Fruit fly (Drosophila melanogaster) whole organism, embryonic: ENCODE results near the gene CG13989.

Experiments used
- Antp ChIP-seq: fragments of 200-800 bp; sonication (Bioruptor generic); optimal IDR thresholded peaks from 3 replicates; lab custom pipeline; 2016; ENCODE audit warnings: missing biosample characterization, missing genetic modification characterization
- CG10147 ChIP-seq: fragments of 200-800 bp; sonication (Bioruptor generic); optimal IDR thresholded peaks from 2 replicates; lab custom pipeline; 2019; ENCODE audit warnings: missing biosample characterization, mild to moderate bottlenecking, missing genetic modification characterization, moderate library complexity
- CG10274 ChIP-seq: fragments of 200-800 bp; sonication (Bioruptor generic); optimal IDR thresholded peaks from 3 replicates; lab custom pipeline; 2017; ENCODE audit warnings: missing biosample characterization, mild to moderate bottlenecking, missing genetic modification characterization
- CG10565 ChIP-seq: fragments of 200-800 bp; sonication (Bioruptor generic); optimal IDR thresholded peaks from 3 replicates; lab custom pipeline; 2016; ENCODE audit warnings: missing biosample characterization, mild to moderate bottlenecking, missing genetic modification characterization
- CG11723 ChIP-seq: fragments of 200-800 bp; sonication (Bioruptor generic); optimal IDR thresholded peaks from 2 replicates; lab custom pipeline; 2017; ENCODE audit warnings: missing biosample characterization, mild to moderate bottlenecking, missing genetic modification characterization
- CG12769 ChIP-seq: fragments of 200-800 bp; sonication (Bioruptor generic); optimal IDR thresholded peaks from 2 replicates; lab custom pipeline; 2019; ENCODE audit warnings: missing biosample characterization, mild to moderate bottlenecking, missing genetic modification characterization, moderate library complexity
- CG13287 ChIP-seq: fragments of 200-800 bp; sonication (Bioruptor generic); IDR thresholded peaks from 2 replicates; pipeline ENCODE4 v1.3.6; 2022; ENCODE audit warnings: missing biosample characterization, missing genetic modification characterization; ENCODE audit not compliant: partially characterized antibody
- CG15514 ChIP-seq: fragments of 200-800 bp; sonication (Bioruptor generic); optimal IDR thresholded peaks from 3 replicates; lab custom pipeline; 2017; ENCODE audit warnings: missing biosample characterization, missing genetic modification characterization, mild to moderate bottlenecking, moderate library complexity, missing genetic modification reagents
- CG15601 ChIP-seq: fragments of 200-800 bp; sonication (Bioruptor generic); optimal IDR thresholded peaks from 3 replicates; lab custom pipeline; 2019; ENCODE audit warnings: missing biosample characterization, mild to moderate bottlenecking, missing genetic modification characterization, moderate library complexity
- CG33557 ChIP-seq: fragments of 200-800 bp; sonication (Bioruptor generic); optimal IDR thresholded peaks from 2 replicates; lab custom pipeline; 2019; ENCODE audit warnings: missing biosample characterization, mild to moderate bottlenecking, missing genetic modification characterization, moderate library complexity
- CG3407 ChIP-seq: fragments of 200-800 bp; sonication (Bioruptor generic); optimal IDR thresholded peaks from 2 replicates; lab custom pipeline; 2018; ENCODE audit warnings: missing biosample characterization, mild to moderate bottlenecking, missing genetic modification characterization
- CG3847 ChIP-seq: fragments of 200-800 bp; sonication (Bioruptor generic); IDR thresholded peaks from 2 replicates; pipeline ENCODE4 v1.3.6; 2022; ENCODE audit warnings: missing biosample characterization, missing genetic modification characterization
- CG4820 ChIP-seq: fragments of 200-800 bp; sonication (Bioruptor generic); optimal IDR thresholded peaks from 3 replicates; lab custom pipeline; 2016; ENCODE audit warnings: missing biosample characterization, missing genetic modification characterization
- CG8290 ChIP-seq, 3 experiments: fragments of 200-800 bp; sonication (Bioruptor generic); optimal IDR thresholded peaks; 2 replicates each; lab custom pipeline; 2016 to 2019; ENCODE audit warnings: missing biosample characterization in 3 of 3, missing genetic modification characterization in 3 of 3, mild to moderate bottlenecking in 2 of 3, moderate library complexity in 1 of 3
- CG8388 ChIP-seq: fragments of 200-800 bp; sonication (Bioruptor generic); optimal IDR thresholded peaks from 2 replicates; lab custom pipeline; 2019; ENCODE audit warnings: missing biosample characterization, mild to moderate bottlenecking, missing genetic modification characterization, moderate library complexity
- CG9437 ChIP-seq: fragments of 200-800 bp; sonication (Bioruptor generic); optimal IDR thresholded peaks from 2 replicates; lab custom pipeline; 2018; ENCODE audit warnings: missing biosample characterization, mild to moderate bottlenecking, missing genetic modification characterization
- CG9932 ChIP-seq: fragments of 200-800 bp; sonication (Bioruptor generic); IDR thresholded peaks from 2 replicates; pipeline ENCODE4 v1.3.6; 2022; ENCODE audit warnings: missing biosample characterization, missing genetic modification characterization
- D ChIP-seq, 2 experiments: fragments of 200-800 bp in 1 of 2; fragments of >200 bp in 1 of 2; sonication (Bioruptor generic) in 1 of 2; optimal IDR thresholded peaks; 2 replicates in 1 of 2; 3 replicates in 1 of 2; lab custom pipeline; 2017; ENCODE audit warnings: mild to moderate bottlenecking in 1 of 2, missing biosample characterization in 1 of 2, missing genetic modification characterization in 1 of 2, missing genetic modification reagents in 1 of 2
- Dad ChIP-seq: fragments of 200-800 bp; sonication (Bioruptor generic); optimal IDR thresholded peaks from 3 replicates; lab custom pipeline; 2016; ENCODE audit warnings: missing biosample characterization, missing genetic modification characterization
- Deaf1 ChIP-seq: fragments of 200-800 bp; optimal IDR thresholded peaks from 3 replicates; lab custom pipeline; 2019; ENCODE audit warnings: missing biosample characterization, mild to moderate bottlenecking, missing genetic modification characterization, moderate library complexity
- Hey ChIP-seq: fragments of 200-800 bp; sonication (Bioruptor generic); optimal IDR thresholded peaks from 3 replicates; lab custom pipeline; 2018; ENCODE audit warnings: missing biosample characterization, mild to moderate bottlenecking, missing genetic modification characterization
- Hmr ChIP-seq: fragments of 200-800 bp; sonication (Bioruptor generic); optimal IDR thresholded peaks from 3 replicates; lab custom pipeline; 2017; ENCODE audit warnings: mild to moderate bottlenecking, missing biosample characterization, missing genetic modification reagents, missing genetic modification characterization
- Jarid2 ChIP-seq: fragments of 200-800 bp; sonication (Bioruptor generic); optimal IDR thresholded peaks from 3 replicates; lab custom pipeline; 2017; ENCODE audit warnings: mild to moderate bottlenecking, missing biosample characterization, missing genetic modification reagents, missing genetic modification characterization
- Kr ChIP-seq: fragments of 200-800 bp; sonication (Bioruptor generic); optimal IDR thresholded peaks from 2 replicates; lab custom pipeline; 2017; ENCODE audit warnings: missing biosample characterization, mild to moderate bottlenecking, missing genetic modification characterization
- Lim3 ChIP-seq: fragments of 200-800 bp; sonication (Bioruptor generic); IDR thresholded peaks from 2 replicates; pipeline ENCODE4 v1.3.6; 2022; ENCODE audit warnings: missing biosample characterization, missing genetic modification characterization
- MBD-R2 ChIP-seq: fragments of 200-800 bp; sonication (Bioruptor generic); IDR thresholded peaks from 2 replicates; pipeline ENCODE4 v1.3.6; 2022; ENCODE audit warnings: missing biosample characterization, missing genetic modification characterization
- Med ChIP-seq: fragments of 200-800 bp; sonication (Bioruptor generic); peaks from one replicate; lab custom pipeline; 2016; ENCODE audit warnings: missing biosample characterization, missing genetic modification characterization, mild to moderate bottlenecking, inconsistent platforms, moderate library complexity
- Nf-YC ChIP-seq: fragments of 200-800 bp; optimal IDR thresholded peaks from 3 replicates; lab custom pipeline; 2019; ENCODE audit warnings: missing biosample characterization, mild to moderate bottlenecking, missing genetic modification characterization, moderate library complexity
- Rfx ChIP-seq: fragments of 200-800 bp; sonication (Bioruptor generic); IDR thresholded peaks from 2 replicates; pipeline ENCODE4 v1.3.6; 2022; ENCODE audit warnings: missing biosample characterization, missing genetic modification characterization
- Scr ChIP-seq: fragments of 200-800 bp; sonication (Bioruptor generic); IDR thresholded peaks from 2 replicates; pipeline ENCODE4 v1.3.6; 2022; ENCODE audit warnings: missing biosample characterization, missing genetic modification characterization; ENCODE audit not compliant: partially characterized antibody
- Sin3A ChIP-seq: fragments of >200 bp; optimal IDR thresholded peaks from 2 replicates; lab custom pipeline; 2018
- Ssrp ChIP-seq: fragments of 200-800 bp; sonication (Bioruptor generic); optimal IDR thresholded peaks from 2 replicates; lab custom pipeline; 2018; ENCODE audit warnings: missing biosample characterization, mild to moderate bottlenecking, missing genetic modification characterization, moderate library complexity
- ash1 ChIP-seq: fragments of 200-800 bp; sonication (Bioruptor generic); optimal IDR thresholded peaks from 2 replicates; lab custom pipeline; 2018; ENCODE audit warnings: missing biosample characterization, mild to moderate bottlenecking, missing genetic modification characterization
- az2 ChIP-seq: fragments of 200-800 bp; sonication (Bioruptor generic); optimal IDR thresholded peaks from 3 replicates; lab custom pipeline; 2016; ENCODE audit warnings: missing biosample characterization, missing genetic modification characterization
- cg ChIP-seq: fragments of 200-800 bp; sonication (Bioruptor generic); optimal IDR thresholded peaks from 3 replicates; lab custom pipeline; 2019; ENCODE audit warnings: missing biosample characterization, mild to moderate bottlenecking, missing genetic modification characterization, moderate library complexity
- ftz-f1 ChIP-seq: fragments of 200-800 bp; sonication (Bioruptor generic); optimal IDR thresholded peaks from 2 replicates; lab custom pipeline; 2016; ENCODE audit warnings: missing biosample characterization, missing genetic modification characterization
- grn ChIP-seq: fragments of 200-800 bp; sonication (Bioruptor generic); optimal IDR thresholded peaks from 3 replicates; lab custom pipeline; 2017; ENCODE audit warnings: missing biosample characterization, missing genetic modification characterization
- jumu ChIP-seq: fragments of 200-800 bp; sonication (Bioruptor generic); optimal IDR thresholded peaks from 3 replicates; lab custom pipeline; 2016; ENCODE audit warnings: missing biosample characterization, missing genetic modification characterization
- lilli ChIP-seq: fragments of 200-800 bp; sonication (Bioruptor generic); optimal IDR thresholded peaks from 3 replicates; lab custom pipeline; 2016; ENCODE audit warnings: missing biosample characterization, missing genetic modification characterization
- otp ChIP-seq: fragments of 200-800 bp; sonication (Bioruptor generic); IDR thresholded peaks from 3 replicates; pipeline ENCODE4, ENCODE4 v1.3.6; 2022; ENCODE audit warnings: missing biosample characterization, missing genetic modification characterization
- pan ChIP-seq, 4 experiments: fragments of >200 bp in 3 of 4; fragments of 200-800 bp in 1 of 4; sonication (Bioruptor generic) in 1 of 4; optimal IDR thresholded peaks in 3 of 4; IDR thresholded peaks in 1 of 4; 2 replicates each; pipeline versions ENCODE4 v1.3.6 to Lab custom; 2017 to 2022; ENCODE audit warnings: missing biosample characterization in 2 of 4, missing genetic modification characterization in 2 of 4, mixed read lengths in 1 of 4
- repo ChIP-seq: fragments of 200-800 bp; sonication (Bioruptor generic); optimal IDR thresholded peaks from 2 replicates; lab custom pipeline; 2016; ENCODE audit warnings: missing biosample characterization, missing genetic modification characterization
- sim ChIP-seq: fragments of 200-800 bp; sonication (Bioruptor generic); IDR thresholded peaks from 2 replicates; pipeline ENCODE4 v1.3.6; 2022; ENCODE audit warnings: missing biosample characterization, missing genetic modification characterization
- slou ChIP-seq: fragments of 200-800 bp; sonication (Bioruptor generic); optimal IDR thresholded peaks from 3 replicates; lab custom pipeline; 2016; ENCODE audit warnings: missing biosample characterization, missing genetic modification characterization
- sna ChIP-seq: fragments of 200-800 bp; sonication (Bioruptor generic); IDR thresholded peaks from 2 replicates; pipeline ENCODE4 v1.3.6; 2022; ENCODE audit warnings: missing biosample characterization, missing genetic modification characterization; ENCODE audit not compliant: partially characterized antibody
- twi ChIP-seq: fragments of 200-800 bp; optimal IDR thresholded peaks from 2 replicates; lab custom pipeline; 2019; ENCODE audit warnings: missing biosample characterization, mild to moderate bottlenecking, missing genetic modification characterization, moderate library complexity
- zfh2 ChIP-seq: fragments of 200-800 bp; sonication (Bioruptor generic); optimal IDR thresholded peaks from 2 replicates; lab custom pipeline; 2016; ENCODE audit warnings: missing biosample characterization, missing genetic modification characterization

CG13989 gene

dm6 chr2L:6178740-6179633, 18.8 kb downstream of the CG13989 start, which contains the start of gene smal (continued):
- peak; percentile 41 for TF ChIP-seq Hmr (GFP tag; lab: Kevin White, UChicago)
- TF ChIP-seq Deaf1, result peak; percentile 90
- peak; percentile 42; the same call in 1 of the 3 replicates for TF ChIP-seq otp (GFP tag; lab: Robert Waterston, UW)
- TF ChIP-seq CG10147 (GFP tag; lab: Kevin White, UChicago), result no peak
- TF ChIP-seq slou (GFP tag; lab: Kevin White, UChicago), result no peak
- TF ChIP-seq CG9437 (GFP tag; lab: Kevin White, UChicago), result no peak
- no peak for TF ChIP-seq CG10274 (GFP tag; lab: Kevin White, UChicago)
- TF ChIP-seq Hey (tag; lab: Kevin White, UChicago), result no peak
- peak; percentile 23 for TF ChIP-seq CG8388 (GFP tag; lab: Kevin White, UChicago)
- TF ChIP-seq CG33557 (GFP tag; lab: Kevin White, UChicago), result peak; percentile 41
- no peak for TF ChIP-seq CG8290 (GFP tag; optimal IDR thresholded peaks at IDR 0.05; lab: Kevin White, UChicago)
- peak; percentile 21 to 64 for TF ChIP-seq CG8290 (tag; optimal IDR thresholded peaks at IDR 0.05; lab: Kevin White, UChicago)
- TF ChIP-seq CG13287, result no peak
- peak; percentile 99 for TF ChIP-seq Jarid2 (GFP tag; lab: Kevin White, UChicago)
- no peak for TF ChIP-seq Kr (GFP tag; lab: Kevin White, UChicago)
- no peak for TF ChIP-seq MBD-R2 (GFP tag; lab: Robert Waterston, UW)
- no peak for TF ChIP-seq zfh2
- no peak for TF ChIP-seq lilli (GFP tag; lab: Kevin White, UChicago)
- peak; percentile 66 for TF ChIP-seq sim (GFP tag; lab: Robert Waterston, UW)
- no peak for TF ChIP-seq CG10565 (GFP tag; lab: Kevin White, UChicago)
- peak; percentile 36 for TF ChIP-seq Nf-YC
- 0 out of 2 replicates have a peak, but pooled peaks have one; percentile 5 for TF ChIP-seq Rfx
- TF ChIP-seq D (optimal IDR thresholded peaks at IDR 0.05; lab: Kevin White, UChicago), result no peak
- TF ChIP-seq D (GFP tag; optimal IDR thresholded peaks at IDR 0.05; lab: Kevin White, UChicago), result peak; percentile 14
- peak; percentile 89 for TF ChIP-seq Med (GFP tag; lab: Kevin White, UChicago)
- no peak for TF ChIP-seq ash1 (GFP tag; lab: Kevin White, UChicago)
- TF ChIP-seq CG3847 (GFP tag; lab: Robert Waterston, UW), result no peak
- no peak for TF ChIP-seq Ssrp
- no peak for TF ChIP-seq twi (tag; lab: Kevin White, UChicago)
- TF ChIP-seq Sin3A, result no peak
- TF ChIP-seq grn, result peak; percentile 46
- TF ChIP-seq jumu (GFP tag; lab: Kevin White, UChicago), result no peak
- no peak for TF ChIP-seq az2 (GFP tag; lab: Kevin White, UChicago)
- no peak for TF ChIP-seq CG15514 (GFP tag; lab: Kevin White, UChicago)
- 0 out of 2 replicates have a peak, but pooled peaks have one; percentile 13 for TF ChIP-seq sna (GFP tag; lab: Robert Waterston, UW)
- no peak for TF ChIP-seq pan (optimal IDR thresholded peaks at IDR 0.05; lab: Kevin White, UChicago)
- no peak for TF ChIP-seq pan (GFP tag; optimal IDR thresholded peaks at IDR 0.05 in 1 of 2, IDR thresholded peaks at IDR 0.05 in 1 of 2)
- no peak for TF ChIP-seq CG3407 (GFP tag; lab: Kevin White, UChicago)
- peak; percentile 34; the same call in 1 of the 2 replicates for TF ChIP-seq Scr
- no peak for TF ChIP-seq Lim3 (GFP tag; lab: Robert Waterston, UW)
- no peak for TF ChIP-seq Dad (GFP tag; lab: Kevin White, UChicago)
- TF ChIP-seq CG4820 (GFP tag; lab: Kevin White, UChicago), result no peak
- no peak for TF ChIP-seq cg (GFP tag; lab: Kevin White, UChicago)
- TF ChIP-seq CG12769 (tag; lab: Kevin White, UChicago), result no peak
- peak; percentile 36 for TF ChIP-seq ftz-f1
- peak; percentile 4 for TF ChIP-seq Antp (GFP tag; lab: Kevin White, UChicago)
- TF ChIP-seq CG11723 (GFP tag; lab: Kevin White, UChicago), result no peak
- TF ChIP-seq CG9932 (GFP tag; lab: Robert Waterston, UW), result no peak
- peak; percentile 17 for TF ChIP-seq repo (GFP tag; lab: Kevin White, UChicago)
- TF ChIP-seq CG15601 (tag; lab: Kevin White, UChicago), result peak; percentile 100
